Worm (Caenorhabditis elegans): ENCODE data around the gene his-24.

The his-24 gene

DNA sequence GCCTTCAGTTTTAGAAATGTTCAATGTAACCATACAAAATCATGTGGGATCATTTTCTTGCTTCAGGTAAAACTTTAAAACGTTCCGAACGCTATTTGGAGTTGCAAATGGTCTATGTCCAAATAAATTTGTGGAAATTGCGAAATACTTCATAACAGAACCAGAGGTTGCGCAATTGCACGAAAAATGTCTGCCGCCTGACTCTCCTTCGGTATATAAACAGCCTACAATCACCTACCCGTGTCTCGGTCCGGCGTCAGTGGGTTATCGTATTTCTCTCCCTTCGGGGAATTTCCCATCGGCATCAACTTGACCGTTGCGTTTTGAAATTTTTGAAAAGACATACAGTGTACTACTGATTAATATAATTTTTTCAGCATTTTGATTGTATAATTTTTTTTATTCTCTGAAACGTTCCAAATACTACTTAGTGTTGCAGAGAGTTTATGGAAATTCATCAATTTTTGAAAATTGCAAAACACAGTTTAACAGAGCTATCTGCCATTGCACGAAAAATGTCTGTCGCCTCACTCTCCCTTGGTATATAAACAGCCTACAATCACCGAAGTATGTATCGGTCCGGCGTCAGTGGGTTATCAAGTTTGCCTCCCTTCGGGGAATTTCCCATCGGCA, 13.2 kb upstream of the his-24 start (continued):
- TF ChIP-seq elt-3 (tag; optimal IDR thresholded peaks at IDR 0.05): no peak
- no peak for TF ChIP-seq ZK546.5 (tag; optimal IDR thresholded peaks at IDR 0.05)
- no peak for TF ChIP-seq nhr-11 (tag; optimal IDR thresholded peaks at IDR 0.05)
- peak; percentile 98 for TF ChIP-seq snpc-4 (tag; optimal IDR thresholded peaks at IDR 0.05)
- TF ChIP-seq nhr-77 (tag; optimal IDR thresholded peaks at IDR 0.05): no peak
- TF ChIP-seq nhr-237 (tag; optimal IDR thresholded peaks at IDR 0.05): no peak
- TF ChIP-seq ama-1 (optimal IDR thresholded peaks at IDR 0.05): no peak
- no peak for TF ChIP-seq mbf-1 (tag; optimal IDR thresholded peaks at IDR 0.05)
- no peak for TF ChIP-seq lin-11 (tag; optimal IDR thresholded peaks at IDR 0.05)
- TF ChIP-seq R02D3.7 (tag; optimal IDR thresholded peaks at IDR 0.05): no peak
- no peak for TF ChIP-seq ceh-16 (tag; optimal IDR thresholded peaks at IDR 0.05)
- peak; percentile 31 for TF ChIP-seq lin-13 (GFP tag; optimal IDR thresholded peaks at IDR 0.05)
- no peak for TF ChIP-seq peb-1 (tag; optimal IDR thresholded peaks at IDR 0.05)
- TF ChIP-seq unc-39 (tag; optimal IDR thresholded peaks at IDR 0.05): no peak

DNA sequence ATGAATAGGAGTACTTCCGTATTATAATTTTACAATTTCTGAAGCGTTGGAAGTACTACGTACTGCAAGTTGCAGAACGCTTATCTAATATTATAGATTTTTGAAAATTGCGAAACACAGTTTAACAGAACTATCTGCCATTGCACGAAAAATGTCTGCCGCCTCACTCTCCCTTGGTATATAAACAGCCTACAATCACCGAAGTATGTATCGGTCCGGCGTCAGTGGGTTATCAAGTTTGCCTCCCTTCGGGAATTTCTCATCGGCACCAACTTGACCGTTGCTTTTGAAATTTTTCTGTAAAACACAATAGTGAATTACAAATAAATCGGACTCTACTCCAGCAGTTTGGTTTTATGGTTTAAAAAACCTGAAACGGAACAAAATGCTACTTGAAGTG, 12.6 kb upstream of the his-24 start:
- TF ChIP-seq sma-3 (GFP tag; optimal IDR thresholded peaks at IDR 0.05) (peak; percentile 17), aly-2 (tag; optimal IDR thresholded peaks at IDR 0.05) (no peak), snpc-4 (tag; optimal IDR thresholded peaks at IDR 0.05) (peak; percentile 93)

DNA sequence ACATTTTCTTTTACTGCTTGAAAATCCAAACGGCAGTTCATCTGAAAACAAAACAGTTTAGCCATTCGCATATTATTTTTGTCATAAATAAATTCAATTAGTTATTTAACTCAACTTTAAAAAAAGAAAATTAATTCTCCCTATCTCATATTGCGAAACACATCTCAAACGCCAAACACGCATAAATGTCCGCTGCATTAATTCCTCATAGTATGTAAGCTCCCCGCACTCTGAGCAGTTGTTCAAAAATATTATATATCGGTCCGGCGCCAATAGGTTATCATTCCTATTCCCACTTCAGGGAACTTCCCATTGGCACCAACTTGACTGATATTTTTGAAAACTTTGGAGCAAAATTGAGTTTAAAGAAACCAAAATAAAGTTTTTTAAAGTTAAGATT, 11.7 kb upstream of the his-24 start:
- TF ChIP-seq nhr-77 (tag; optimal IDR thresholded peaks at IDR 0.05) (no peak), nhr-6 (tag; optimal IDR thresholded peaks at IDR 0.05) (peak; percentile 55), unc-55 (GFP tag; optimal IDR thresholded peaks at IDR 0.05) (peak; percentile 88), nhr-21 (tag; optimal IDR thresholded peaks at IDR 0.05) (peak; percentile 20), lsy-2 (tag; optimal IDR thresholded peaks at IDR 0.05) (peak; percentile 28 to 54), R02D3.7 (tag; optimal IDR thresholded peaks at IDR 0.05) (no peak), C34F6.9 (tag; optimal IDR thresholded peaks at IDR 0.05) (peak; percentile 49), snpc-4 (tag; optimal IDR thresholded peaks at IDR 0.05) (peak; percentile 98), lin-13 (GFP tag; optimal IDR thresholded peaks at IDR 0.05) (peak; percentile 4), ama-1 (optimal IDR thresholded peaks at IDR 0.05) (no peak), elt-3 (tag; optimal IDR thresholded peaks at IDR 0.05) (no peak), ztf-4 (tag; optimal IDR thresholded peaks at IDR 0.05) (no peak), sma-9 (GFP tag; optimal IDR thresholded peaks at IDR 0.05) (peak; percentile 65), sma-9 (tag; optimal IDR thresholded peaks at IDR 0.05) (no peak), nhr-10 (tag; optimal IDR thresholded peaks at IDR 0.05) (no peak), gmeb-1 (tag; optimal IDR thresholded peaks at IDR 0.05) (no peak)

DNA sequence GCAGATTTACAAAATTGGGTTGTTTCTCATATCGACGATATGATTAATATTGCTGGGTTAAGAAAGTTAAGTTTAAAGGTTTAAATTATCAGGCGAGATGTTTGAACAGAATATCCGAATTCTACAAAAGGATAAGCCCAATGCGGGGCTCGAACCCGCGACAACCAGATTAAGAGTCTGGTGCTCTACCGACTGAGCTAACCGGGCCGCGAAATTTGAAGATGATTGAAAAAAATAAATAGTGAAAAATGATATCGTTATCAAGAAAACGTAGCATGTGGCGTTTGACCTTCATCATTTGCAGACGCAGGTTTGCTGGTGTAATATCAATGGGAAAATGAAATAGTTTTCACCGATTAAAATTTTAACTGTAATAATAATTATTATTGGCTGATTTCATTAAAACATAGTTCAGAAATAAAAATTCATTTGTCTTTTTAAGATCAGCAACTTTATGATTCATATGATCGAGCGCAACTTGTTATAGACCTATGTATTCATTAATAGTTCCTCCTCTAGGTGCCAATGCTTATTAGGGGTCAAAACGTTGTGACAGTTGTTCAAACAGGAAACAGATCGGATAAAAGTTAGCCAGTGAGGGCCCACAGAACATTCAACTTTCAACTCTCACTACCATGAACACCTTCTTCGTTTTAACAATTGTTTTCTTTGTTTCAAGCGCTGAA, 11.0 kb upstream of the his-24 start, which contains the start of gene M163.11:
M163.11 (plus strand) TSS at position 636 of the 686 bp plus-strand sequence.
- peak; percentile 35 for TF ChIP-seq gmeb-1 (tag; optimal IDR thresholded peaks at IDR 0.05)
- no peak for TF ChIP-seq ztf-11 (tag; optimal IDR thresholded peaks at IDR 0.05)
- no peak for TF ChIP-seq mdl-1 (tag; optimal IDR thresholded peaks at IDR 0.05)
- no peak for TF ChIP-seq ztf-4 (tag; optimal IDR thresholded peaks at IDR 0.05)
- TF ChIP-seq unc-62 (GFP tag; optimal IDR thresholded peaks at IDR 0.05): no peak
- no peak for TF ChIP-seq peb-1 (tag; optimal IDR thresholded peaks at IDR 0.05)
- no peak for TF ChIP-seq lin-39 (tag; optimal IDR thresholded peaks at IDR 0.05)
- peak; percentile 12 for TF ChIP-seq fos-1 (tag; optimal IDR thresholded peaks at IDR 0.05)
- no peak for TF ChIP-seq R02D3.7 (tag; optimal IDR thresholded peaks at IDR 0.05)
- peak; percentile 1 for TF ChIP-seq F13H6.1 (tag; optimal IDR thresholded peaks at IDR 0.05)
- no peak for TF ChIP-seq nhr-25 (tag; optimal IDR thresholded peaks at IDR 0.05)
- peak; percentile 40 for TF ChIP-seq crh-2 (tag; optimal IDR thresholded peaks at IDR 0.05)
- no peak for TF ChIP-seq elt-3 (tag; optimal IDR thresholded peaks at IDR 0.05)
- TF ChIP-seq sma-9 (GFP tag; optimal IDR thresholded peaks at IDR 0.05): peak; percentile 4
- no peak for TF ChIP-seq sma-9 (tag; optimal IDR thresholded peaks at IDR 0.05)
- peak; percentile 57 for TF ChIP-seq sma-3 (GFP tag; optimal IDR thresholded peaks at IDR 0.05)
- TF ChIP-seq lsy-2 (tag; optimal IDR thresholded peaks at IDR 0.05): peak in 1 of 2 experiments; percentile 11
- no peak for TF ChIP-seq zag-1 (tag; optimal IDR thresholded peaks at IDR 0.05)
- no peak for TF ChIP-seq lin-13 (GFP tag; optimal IDR thresholded peaks at IDR 0.05)
- TF ChIP-seq skn-1 (tag; optimal IDR thresholded peaks at IDR 0.05): no peak
- no peak for TF ChIP-seq Y55F3AM.14 (GFP tag; optimal IDR thresholded peaks at IDR 0.05)
- TF ChIP-seq nhr-129 (tag; optimal IDR thresholded peaks at IDR 0.05): peak; percentile 1
- peak; percentile 27 for TF ChIP-seq nhr-21 (tag; optimal IDR thresholded peaks at IDR 0.05)

All from whole organism, L2 larva.